Fruit fly (Drosophila melanogaster) whole organism, embryonic: ENCODE results near the gene Mocs1.

Source experiments
- Awh ChIP-seq: fragments of 200-800 bp; sonication (Bioruptor generic); IDR thresholded peaks from 2 replicates; pipeline ENCODE4, ENCODE4 v1.3.6; 2022; ENCODE audit warnings: missing biosample characterization, missing genetic modification characterization
- Blimp-1 ChIP-seq: fragments of 200-800 bp; sonication (Bioruptor generic); optimal IDR thresholded peaks from 3 replicates; lab custom pipeline; 2018; ENCODE audit warnings: missing biosample characterization, missing genetic modification characterization, mild to moderate bottlenecking, moderate library complexity, missing genetic modification reagents
- CG10147 ChIP-seq: fragments of 200-800 bp; sonication (Bioruptor generic); optimal IDR thresholded peaks from 2 replicates; lab custom pipeline; 2019; ENCODE audit warnings: missing biosample characterization, mild to moderate bottlenecking, missing genetic modification characterization, moderate library complexity
- CG10209 ChIP-seq: fragments of 200-800 bp; sonication (Bioruptor generic); optimal IDR thresholded peaks from 3 replicates; lab custom pipeline; 2017; ENCODE audit warnings: missing biosample characterization, mild to moderate bottlenecking, missing genetic modification characterization, missing genetic modification reagents
- CG10366 ChIP-seq: fragments of 200-800 bp; sonication (Bioruptor generic); IDR thresholded peaks from 2 replicates; pipeline ENCODE4 v1.3.6; 2022; ENCODE audit warnings: missing biosample characterization, missing genetic modification characterization
- CG11093 ChIP-seq: fragments of 200-800 bp; sonication (Bioruptor generic); IDR thresholded peaks from 3 replicates; pipeline ENCODE4 v1.3.6; 2022; ENCODE audit warnings: missing biosample characterization, missing genetic modification characterization
- CG11456 ChIP-seq: fragments of 200-800 bp; sonication (Bioruptor generic); IDR thresholded peaks from 3 replicates; pipeline ENCODE4 v1.3.6; 2022; ENCODE audit warnings: missing biosample characterization, missing genetic modification characterization
- CG11504 ChIP-seq: fragments of 200-800 bp; sonication (Bioruptor generic); optimal IDR thresholded peaks from 3 replicates; lab custom pipeline; 2019; ENCODE audit warnings: missing biosample characterization, mild to moderate bottlenecking, missing genetic modification characterization, moderate library complexity
- CG13894 ChIP-seq: fragments of 200-800 bp; sonication (Bioruptor generic); optimal IDR thresholded peaks from 3 replicates; lab custom pipeline; 2018; ENCODE audit warnings: missing biosample characterization, mild to moderate bottlenecking, missing genetic modification characterization, moderate library complexity
- CG15011 ChIP-seq: fragments of 200-800 bp; sonication (Bioruptor generic); optimal IDR thresholded peaks from 3 replicates; lab custom pipeline; 2018; ENCODE audit warnings: missing biosample characterization, mild to moderate bottlenecking, missing genetic modification characterization
- CG16863 ChIP-seq: fragments of 200-800 bp; sonication (Bioruptor generic); optimal IDR thresholded peaks from 3 replicates; lab custom pipeline; 2016; ENCODE audit warnings: missing biosample characterization, missing genetic modification characterization
- CG31388 ChIP-seq: fragments of 200-800 bp; sonication (Bioruptor generic); optimal IDR thresholded peaks from 2 replicates; lab custom pipeline; 2016; ENCODE audit warnings: missing biosample characterization, missing genetic modification characterization
- CG31441 ChIP-seq: fragments of 200-800 bp; sonication (Bioruptor generic); IDR thresholded peaks from 2 replicates; pipeline ENCODE4 v1.3.6; 2022; ENCODE audit warnings: missing biosample characterization, missing genetic modification characterization
- CG32532 ChIP-seq: fragments of 200-800 bp; sonication (Bioruptor generic); IDR thresholded peaks from 2 replicates; pipeline ENCODE4 v1.3.6; 2022; ENCODE audit warnings: missing biosample characterization, missing genetic modification characterization
- CG34376 ChIP-seq: fragments of 200-800 bp; sonication (Bioruptor generic); optimal IDR thresholded peaks from 2 replicates; lab custom pipeline; 2018; ENCODE audit warnings: missing biosample characterization, mild to moderate bottlenecking, missing genetic modification characterization
- CG4360 ChIP-seq: fragments of 200-800 bp; sonication (Bioruptor generic); IDR thresholded peaks from 2 replicates; pipeline ENCODE4 v1.3.6; 2022; ENCODE audit warnings: missing biosample characterization, missing genetic modification characterization
- CG4617 ChIP-seq: fragments of 200-800 bp; sonication (Bioruptor generic); optimal IDR thresholded peaks from 3 replicates; lab custom pipeline; 2016; ENCODE audit warnings: missing biosample characterization, missing genetic modification characterization, borderline replicate concordance
- CG6254 ChIP-seq: fragments of 200-800 bp; sonication (Bioruptor generic); optimal IDR thresholded peaks from 3 replicates; lab custom pipeline; 2017; ENCODE audit warnings: mild to moderate bottlenecking, missing biosample characterization, missing genetic modification reagents, missing genetic modification characterization
- CG9932 ChIP-seq: fragments of 200-800 bp; sonication (Bioruptor generic); IDR thresholded peaks from 2 replicates; pipeline ENCODE4 v1.3.6; 2022; ENCODE audit warnings: missing biosample characterization, missing genetic modification characterization
- D19A ChIP-seq: fragments of 200-800 bp; optimal IDR thresholded peaks from 3 replicates; lab custom pipeline; 2019; ENCODE audit warnings: missing biosample characterization, mild to moderate bottlenecking, missing genetic modification characterization, moderate library complexity
- Dip2 ChIP-seq: fragments of 200-800 bp; sonication (Bioruptor generic); IDR thresholded peaks from 2 replicates; pipeline ENCODE4 v1.3.6; 2022; ENCODE audit warnings: missing biosample characterization, missing genetic modification characterization
- Doc3 ChIP-seq: fragments of 200-800 bp; sonication (Bioruptor generic); IDR thresholded peaks from 3 replicates; pipeline ENCODE4 v1.3.6; 2022; ENCODE audit warnings: missing biosample characterization, missing genetic modification characterization; ENCODE audit not compliant: partially characterized antibody
- E2f2 ChIP-seq: fragments of 200-800 bp; sonication (Bioruptor generic); IDR thresholded peaks from 2 replicates; pipeline ENCODE4 v1.3.6; 2022; ENCODE audit warnings: missing biosample characterization, missing genetic modification characterization
- H2.0 ChIP-seq: fragments of 200-800 bp; sonication (Bioruptor generic); IDR thresholded peaks from 2 replicates; pipeline ENCODE4 v1.3.6; 2022; ENCODE audit warnings: missing biosample characterization, missing genetic modification characterization
- Kr ChIP-seq: fragments of 200-800 bp; sonication (Bioruptor generic); optimal IDR thresholded peaks from 2 replicates; lab custom pipeline; 2017; ENCODE audit warnings: missing biosample characterization, mild to moderate bottlenecking, missing genetic modification characterization
- MESR4 ChIP-seq: fragments of 200-800 bp; sonication (Bioruptor generic); optimal IDR thresholded peaks from 2 replicates; lab custom pipeline; 2018; ENCODE audit warnings: missing biosample characterization, mild to moderate bottlenecking, missing genetic modification characterization, moderate library complexity
- Max ChIP-seq: fragments of 200-800 bp; sonication (Bioruptor generic); optimal IDR thresholded peaks from 2 replicates; lab custom pipeline; 2016; ENCODE audit warnings: missing biosample characterization, mild to moderate bottlenecking, missing genetic modification characterization
- Med ChIP-seq: fragments of 200-800 bp; sonication (Bioruptor generic); peaks from one replicate; lab custom pipeline; 2016; ENCODE audit warnings: missing biosample characterization, missing genetic modification characterization, mild to moderate bottlenecking, inconsistent platforms, moderate library complexity
- Nf-YC ChIP-seq: fragments of 200-800 bp; optimal IDR thresholded peaks from 3 replicates; lab custom pipeline; 2019; ENCODE audit warnings: missing biosample characterization, mild to moderate bottlenecking, missing genetic modification characterization, moderate library complexity
- Pdp1 ChIP-seq, 2 experiments: fragments of 200-800 bp; sonication (Bioruptor generic); optimal IDR thresholded peaks; 3 replicates each; lab custom pipeline; 2016; ENCODE audit warnings: missing biosample characterization in 2 of 2, missing genetic modification characterization in 2 of 2, mild to moderate bottlenecking in 1 of 2, moderate library complexity in 1 of 2
- Sox100B ChIP-seq: fragments of 200-800 bp; sonication (Bioruptor generic); optimal IDR thresholded peaks from 3 replicates; lab custom pipeline; 2018; ENCODE audit warnings: missing biosample characterization, mild to moderate bottlenecking, missing genetic modification characterization
- Tbp ChIP-seq: fragments of >200 bp; optimal IDR thresholded peaks from 2 replicates; lab custom pipeline; 2018; ENCODE audit warnings: missing biosample characterization, missing genetic modification characterization
- Xbp1 ChIP-seq: fragments of 200-800 bp; sonication (Bioruptor generic); optimal IDR thresholded peaks from 3 replicates; lab custom pipeline; 2016; ENCODE audit warnings: missing biosample characterization, mild to moderate bottlenecking, missing genetic modification characterization
- az2 ChIP-seq: fragments of 200-800 bp; sonication (Bioruptor generic); optimal IDR thresholded peaks from 3 replicates; lab custom pipeline; 2016; ENCODE audit warnings: missing biosample characterization, missing genetic modification characterization
- bowl ChIP-seq: fragments of 200-800 bp; sonication (Bioruptor generic); IDR thresholded peaks from 2 replicates; pipeline ENCODE4 v1.3.6; 2022; ENCODE audit warnings: missing biosample characterization, missing genetic modification characterization
- bsh ChIP-seq, 2 experiments: fragments of 200-800 bp; sonication (Bioruptor generic); optimal IDR thresholded peaks; 2 replicates each; lab custom pipeline; 2017 to 2018; ENCODE audit warnings: mild to moderate bottlenecking in 2 of 2, missing biosample characterization in 2 of 2, missing genetic modification characterization in 2 of 2, moderate library complexity in 1 of 2
- btn ChIP-seq: fragments of 200-800 bp; sonication (Bioruptor generic); optimal IDR thresholded peaks from 2 replicates; lab custom pipeline; 2016; ENCODE audit warnings: missing biosample characterization, missing genetic modification characterization
- cato ChIP-seq: fragments of 200-800 bp; sonication (Bioruptor generic); optimal IDR thresholded peaks from 2 replicates; lab custom pipeline; 2016; ENCODE audit warnings: missing biosample characterization, missing genetic modification characterization, borderline replicate concordance
- eyg ChIP-seq: fragments of 200-800 bp; sonication (Bioruptor generic); optimal IDR thresholded peaks from 3 replicates; lab custom pipeline; 2016; ENCODE audit warnings: missing biosample characterization, missing genetic modification characterization
- grau ChIP-seq: fragments of 200-800 bp; optimal IDR thresholded peaks from 3 replicates; lab custom pipeline; 2019; ENCODE audit warnings: missing biosample characterization, mild to moderate bottlenecking, missing genetic modification characterization, moderate library complexity
- ham ChIP-seq: fragments of 200-800 bp; sonication (Bioruptor generic); IDR thresholded peaks from 2 replicates; pipeline ENCODE4 v1.3.6; 2022; ENCODE audit warnings: missing biosample characterization, missing genetic modification characterization
- hkb ChIP-seq, 2 experiments: fragments of 200-800 bp in 1 of 2; fragments of >200 bp in 1 of 2; sonication (Bioruptor generic) in 1 of 2; IDR thresholded peaks in 1 of 2; optimal IDR thresholded peaks in 1 of 2; 2 replicates each; pipeline versions ENCODE4 v1.3.6 to Lab custom; 2017 to 2022; ENCODE audit warnings: missing biosample characterization in 1 of 2, missing genetic modification characterization in 1 of 2
- jigr1 ChIP-seq: fragments of 200-800 bp; sonication (Bioruptor generic); IDR thresholded peaks from 3 replicates; pipeline ENCODE4 v1.3.6; 2022; ENCODE audit warnings: missing biosample characterization, missing genetic modification characterization
- lov ChIP-seq, 2 experiments: fragments of 200-800 bp in 1 of 2; fragments of >200 bp in 1 of 2; sonication (Bioruptor generic) in 1 of 2; IDR thresholded peaks in 1 of 2; optimal IDR thresholded peaks in 1 of 2; 2 replicates in 1 of 2; 3 replicates in 1 of 2; pipeline versions ENCODE4 v1.3.6 to Lab custom; 2017 to 2022; ENCODE audit warnings: missing biosample characterization in 1 of 2, missing genetic modification characterization in 1 of 2
- onecut ChIP-seq: fragments of 200-800 bp; sonication (Bioruptor generic); IDR thresholded peaks from 2 replicates; pipeline ENCODE4 v1.3.6; 2022; ENCODE audit warnings: missing biosample characterization, missing genetic modification characterization
- row ChIP-seq: fragments of 200-800 bp; sonication (Bioruptor generic); IDR thresholded peaks from 3 replicates; pipeline ENCODE4 v1.3.6; 2022; ENCODE audit warnings: missing biosample characterization, missing genetic modification characterization
- sd ChIP-seq: fragments of 200-800 bp; sonication (Bioruptor generic); optimal IDR thresholded peaks from 3 replicates; lab custom pipeline; 2018; ENCODE audit warnings: missing biosample characterization, mild to moderate bottlenecking, missing genetic modification characterization, moderate library complexity
- sob ChIP-seq: fragments of 200-800 bp; sonication (Bioruptor generic); IDR thresholded peaks from 2 replicates; pipeline ENCODE4 v1.3.6; 2022; ENCODE audit warnings: missing biosample characterization, missing genetic modification characterization
- stc ChIP-seq: fragments of 200-800 bp; sonication (Bioruptor generic); IDR thresholded peaks from 2 replicates; pipeline ENCODE4 v1.3.6; 2022; ENCODE audit warnings: missing biosample characterization, missing genetic modification characterization

Gene Mocs1

DNA sequence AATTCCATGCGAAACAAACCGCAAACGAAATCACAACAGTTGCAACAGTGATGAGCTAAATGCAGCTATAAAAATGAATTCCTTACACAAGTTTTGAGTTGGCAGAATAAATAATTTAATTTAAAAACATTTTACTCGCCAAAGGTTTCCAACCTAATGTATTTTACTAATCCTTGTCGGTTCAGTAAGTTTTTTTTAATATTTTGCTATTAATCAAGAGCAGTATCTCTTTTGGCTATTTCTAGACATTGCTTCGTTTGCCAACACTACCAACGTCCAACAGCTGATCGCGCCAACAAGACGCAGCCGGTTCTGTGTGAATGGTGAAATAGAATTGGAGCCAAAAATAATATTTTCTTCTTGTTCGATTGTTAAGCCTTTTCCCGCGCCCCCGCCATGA lies 5.6 kb upstream of the Mocs1 start, which contains the start of the genes CG32075, CG45101 and SuUR:
TSS of gene CG32075 (minus strand) at position 253 of the 400 bp plus-strand sequence.
TSS of gene CG45101 (plus strand) at position 303 of the 400 bp plus-strand sequence.
TSS of gene SuUR (plus strand) at position 303 of the 400 bp plus-strand sequence.
- TF ChIP-seq eyg (GFP tag; lab: Kevin White, UChicago) (peak; percentile 76), sd (peak; percentile 87), CG10147 (GFP tag; lab: Kevin White, UChicago) (peak; percentile 67), CG15011 (peak; percentile 39), D19A (tag; lab: Kevin White, UChicago) (peak; percentile 68), CG32532 (GFP tag; lab: Robert Waterston, UW) (peak; percentile 89), Kr (GFP tag; lab: Kevin White, UChicago) (no peak), CG6254 (GFP tag; lab: Kevin White, UChicago) (peak; percentile 54), CG10366 (GFP tag; lab: Robert Waterston, UW) (peak; percentile 89), bsh (GFP tag; optimal IDR thresholded peaks at IDR 0.05; lab: Kevin White, UChicago) (peak in 1 of 2 experiments; percentile 85), cato (peak; percentile 85), grau (tag; lab: Kevin White, UChicago) (peak; percentile 88), CG4617 (GFP tag; lab: Kevin White, UChicago) (peak; percentile 96), CG9932 (GFP tag; lab: Robert Waterston, UW) (peak; percentile 94), btn (GFP tag; lab: Kevin White, UChicago) (no peak), CG10209 (GFP tag; lab: Kevin White, UChicago) (peak; percentile 85), Awh (GFP tag; lab: Robert Waterston, UW) (peak; percentile 71; the same call in 1 of the 2 replicates), stc (GFP tag; lab: Robert Waterston, UW) (peak; percentile 85), E2f2 (peak; percentile 78), jigr1 (peak; percentile 51; the same call in 1 of the 3 replicates), bowl (0 out of 2 replicates have a peak, but pooled peaks have one; percentile 40), ham (GFP tag; lab: Robert Waterston, UW) (peak; percentile 29; the same call in 1 of the 2 replicates), Pdp1 (GFP tag; optimal IDR thresholded peaks at IDR 0.05; lab: Kevin White, UChicago) (peak; percentile 87 to 90), Xbp1 (GFP tag; lab: Kevin White, UChicago) (peak; percentile 93), az2 (GFP tag; lab: Kevin White, UChicago) (peak; percentile 87), CG11504 (peak; percentile 85), CG4360 (peak; percentile 47; the same call in 1 of the 2 replicates), lov (optimal IDR thresholded peaks at IDR 0.05; lab: Kevin White, UChicago) (no peak), lov (GFP tag; IDR thresholded peaks at IDR 0.05; lab: Robert Waterston, UW) (0 out of 3 replicates have a peak, but pooled peaks have one; percentile 58), MESR4 (GFP tag; lab: Kevin White, UChicago) (peak; percentile 57), Med (peak; percentile 99), Doc3 (GFP tag; lab: Robert Waterston, UW) (no peak), CG11093 (GFP tag; lab: Robert Waterston, UW) (peak; percentile 73; the same call in 2 of the 3 replicates), row (GFP tag; lab: Robert Waterston, UW) (peak; percentile 94), Tbp (no peak), Max (GFP tag; lab: Kevin White, UChicago) (peak; percentile 93), CG11456 (GFP tag; lab: Robert Waterston, UW) (peak; percentile 82), hkb (optimal IDR thresholded peaks at IDR 0.05; lab: Kevin White, UChicago) (peak; percentile 71), hkb (GFP tag; IDR thresholded peaks at IDR 0.05; lab: Robert Waterston, UW) (peak; percentile 86), Dip2 (GFP tag; lab: Robert Waterston, UW) (no peak), CG34376 (GFP tag; lab: Kevin White, UChicago) (peak; percentile 80), CG13894 (tag; lab: Kevin White, UChicago) (no peak), CG16863 (GFP tag; lab: Kevin White, UChicago) (peak; percentile 84), H2.0 (GFP tag; lab: Robert Waterston, UW) (peak; percentile 90), onecut (GFP tag; lab: Robert Waterston, UW) (peak; percentile 34; the same call in 1 of the 2 replicates), Sox100B (GFP tag; lab: Kevin White, UChicago) (peak; percentile 77), Blimp-1 (GFP tag; lab: Kevin White, UChicago) (no peak), Nf-YC (tag; lab: Kevin White, UChicago) (peak; percentile 78), CG31388 (GFP tag; lab: Kevin White, UChicago) (peak; percentile 39), sob (GFP tag; lab: Robert Waterston, UW) (peak; percentile 88), CG31441 (GFP tag; lab: Robert Waterston, UW) (peak; percentile 68)
